Worm (Caenorhabditis elegans) whole organism, young adult: ENCODE data around the gene srx-114.

ENCODE experiments used
- F10E7.11 ChIP-seq: sonication (generic microtip); optimal IDR thresholded peaks from 2 replicates; lab custom pipeline; 2017; ENCODE audit warnings: mild to moderate bottlenecking, missing genetic modification characterization, moderate library complexity, missing compliant biosample characterization
- F39B2.1 ChIP-seq: fragments of 200-800 bp; sonication (Bioruptor generic); IDR thresholded peaks from 2 replicates; pipeline ENCODE4 v1.3.6; 2022; ENCODE audit warnings: missing genetic modification reagents, missing genetic modification characterization, missing compliant biosample characterization
- ama-1 ChIP-seq, 3 experiments: fragments of 150-350 bp in 1 of 3; sonication (generic microtip) in 2 of 3; optimal IDR thresholded peaks; 2 replicates each; lab custom pipeline; 2014 to 2018; ENCODE audit warnings: missing biosample characterization in 2 of 3, missing genetic modification characterization in 2 of 3, missing genetic modification reagents in 2 of 3
- attf-6 ChIP-seq: fragments of 200-800 bp; sonication (Bioruptor generic); IDR thresholded peaks from 2 replicates; pipeline ENCODE4 v1.3.6; 2022; ENCODE audit warnings: missing genetic modification reagents, missing genetic modification characterization, missing compliant biosample characterization
- ceh-40 ChIP-seq: fragments of 200-800 bp; sonication (Bioruptor generic); IDR thresholded peaks from 2 replicates; pipeline ENCODE4 v1.3.6; 2022; ENCODE audit warnings: missing genetic modification characterization, missing compliant biosample characterization
- die-1 ChIP-seq: sonication (generic microtip); optimal IDR thresholded peaks from 2 replicates; lab custom pipeline; 2016; ENCODE audit warnings: missing genotype, mild to moderate bottlenecking, missing genetic modification characterization, missing compliant biosample characterization
- hsf-1 ChIP-seq: fragments of 200-800 bp; sonication (Bioruptor generic); IDR thresholded peaks from 2 replicates; pipeline ENCODE4 v1.3.6; 2022; ENCODE audit warnings: missing genetic modification reagents, missing genetic modification characterization, missing compliant biosample characterization
- nhr-90 ChIP-seq: sonication (generic microtip); optimal IDR thresholded peaks from 2 replicates; lab custom pipeline; 2016; ENCODE audit warnings: missing genotype, mild to moderate bottlenecking, missing genetic modification characterization, missing compliant biosample characterization
- pbrm-1 ChIP-seq: fragments of 200-800 bp; sonication (Bioruptor generic); IDR thresholded peaks from 2 replicates; pipeline ENCODE4 v1.3.6; 2022; ENCODE audit warnings: missing genetic modification reagents, missing genetic modification characterization, missing compliant biosample characterization
- snpc-1.3 ChIP-seq: sonication (generic microtip); optimal IDR thresholded peaks from 2 replicates; lab custom pipeline; 2017; ENCODE audit warnings: missing genetic modification characterization, mild to moderate bottlenecking, missing compliant biosample characterization, antibody characterized with exemption, moderate library complexity, missing genotype, missing genetic modification reagents; ENCODE audit not compliant: insufficient read depth
- unc-130 ChIP-seq: sonication (generic microtip); optimal IDR thresholded peaks from 2 replicates; lab custom pipeline; 2016; ENCODE audit warnings: missing genetic modification reagents, missing genetic modification characterization, missing compliant biosample characterization
- zim-3 ChIP-seq: sonication (generic microtip); optimal IDR thresholded peaks from 2 replicates; lab custom pipeline; 2017; ENCODE audit warnings: mild to moderate bottlenecking, missing genetic modification characterization, moderate library complexity, missing compliant biosample characterization

ce11 chrII:5458683-5459410 lies 25.9 kb upstream of the srx-114 start:
- TF ChIP-seq snpc-1.3 (tag; lab: Kevin White, UChicago) (no peak), ceh-40 (GFP tag; lab: Robert Waterston, UW) (no peak), zim-3 (tag; lab: Kevin White, UChicago) (no peak), pbrm-1 (GFP tag; lab: Robert Waterston, UW) (no peak), nhr-90 (tag; lab: Kevin White, UChicago) (no peak), F10E7.11 (no peak), die-1 (no peak), unc-130 (GFP tag; lab: Kevin White, UChicago) (no peak), attf-6 (GFP tag; lab: Robert Waterston, UW) (no peak), ama-1 (optimal IDR thresholded peaks at IDR 0.05; lab: Kevin White, UChicago) (no peak), ama-1 (GFP tag; optimal IDR thresholded peaks at IDR 0.05; lab: Kevin White, UChicago) (no peak), hsf-1 (GFP tag; lab: Robert Waterston, UW) (no peak), F39B2.1 (GFP tag; lab: Robert Waterston, UW) (no peak)
